Worm (Caenorhabditis elegans) whole organism, mixed stage, embryonic: ENCODE measurements around the gene srw-56.

ENCODE experiments used
- M03D4.4 ChIP-seq: sonication (generic microtip); optimal IDR thresholded peaks from 2 replicates; lab custom pipeline; 2017; ENCODE audit warnings: mild to moderate bottlenecking, missing genetic modification characterization, missing compliant biosample characterization
- bed-3 ChIP-seq: fragments of 200-800 bp; sonication (Bioruptor generic); optimal IDR thresholded peaks from 3 replicates; lab custom pipeline; 2018; ENCODE audit warnings: mild to moderate bottlenecking, missing genetic modification characterization, moderate library complexity, missing compliant biosample characterization
- blmp-1 ChIP-seq: fragments of 150-350 bp; optimal IDR thresholded peaks from 2 replicates; lab custom pipeline; 2014; ENCODE audit warnings: missing biosample characterization, missing genetic modification characterization
- ceh-39 ChIP-seq: fragments of 150-350 bp; optimal IDR thresholded peaks from 2 replicates; lab custom pipeline; 2014; ENCODE audit warnings: missing biosample characterization, missing genetic modification characterization
- ceh-43 ChIP-seq: fragments of 200-800 bp; sonication (Bioruptor generic); optimal IDR thresholded peaks from 2 replicates; lab custom pipeline; 2018; ENCODE audit warnings: mild to moderate bottlenecking, missing genetic modification characterization, moderate library complexity, missing compliant biosample characterization
- ceh-83 ChIP-seq: fragments of 200-800 bp; sonication (Bioruptor generic); optimal IDR thresholded peaks from 2 replicates; lab custom pipeline; 2018; ENCODE audit warnings: mild to moderate bottlenecking, missing genetic modification characterization, missing compliant biosample characterization
- cnd-1 ChIP-seq: fragments of 200-800 bp; sonication (Bioruptor generic); optimal IDR thresholded peaks from 2 replicates; lab custom pipeline; 2018; ENCODE audit warnings: mild to moderate bottlenecking, missing genetic modification characterization, missing compliant biosample characterization
- drap-1 ChIP-seq: fragments of 200-800 bp; sonication (Bioruptor generic); optimal IDR thresholded peaks from 3 replicates; lab custom pipeline; 2018; ENCODE audit warnings: mild to moderate bottlenecking, missing genetic modification characterization, missing compliant biosample characterization
- elt-1 ChIP-seq: sonication (generic microtip); optimal IDR thresholded peaks from 2 replicates; lab custom pipeline; 2017; ENCODE audit warnings: missing genetic modification characterization, mild to moderate bottlenecking, missing compliant biosample characterization, antibody characterized with exemption, moderate library complexity, borderline replicate concordance; ENCODE audit not compliant: insufficient read depth
- elt-3 ChIP-seq: fragments of 150-350 bp; optimal IDR thresholded peaks from 2 replicates; lab custom pipeline; 2014; ENCODE audit warnings: missing biosample characterization, missing genetic modification characterization
- flh-1 ChIP-seq: fragments of 200-800 bp; sonication (Bioruptor generic); optimal IDR thresholded peaks from 2 replicates; lab custom pipeline; 2018; ENCODE audit warnings: mild to moderate bottlenecking, missing genetic modification characterization, moderate library complexity, missing compliant biosample characterization
- ham-2 ChIP-seq: fragments of 200-800 bp; sonication (Bioruptor generic); optimal IDR thresholded peaks from 2 replicates; lab custom pipeline; 2018; ENCODE audit warnings: mild to moderate bottlenecking, missing genetic modification characterization, missing compliant biosample characterization
- hlh-1 ChIP-seq: fragments of 150-350 bp; optimal IDR thresholded peaks from 2 replicates; lab custom pipeline; 2014; ENCODE audit warnings: missing biosample characterization, missing genetic modification reagents, missing genetic modification characterization
- lin-13 ChIP-seq: fragments of 150-350 bp; optimal IDR thresholded peaks from 2 replicates; lab custom pipeline; 2014; ENCODE audit warnings: missing biosample characterization, missing genetic modification characterization
- lin-32 ChIP-seq: fragments of 200-800 bp; sonication (Bioruptor generic); optimal IDR thresholded peaks from 2 replicates; lab custom pipeline; 2018; ENCODE audit warnings: mild to moderate bottlenecking, missing genetic modification characterization, missing compliant biosample characterization
- lsy-2 ChIP-seq: fragments of 150-350 bp; optimal IDR thresholded peaks from 2 replicates; lab custom pipeline; 2014; ENCODE audit warnings: missing biosample characterization, missing genetic modification characterization
- mab-5 ChIP-seq: fragments of 150-350 bp; optimal IDR thresholded peaks from 2 replicates; lab custom pipeline; 2014; ENCODE audit warnings: missing biosample characterization, missing genetic modification characterization
- mep-1 ChIP-seq: fragments of 150-350 bp; optimal IDR thresholded peaks from 2 replicates; lab custom pipeline; 2017; ENCODE audit warnings: missing biosample characterization, missing genetic modification reagents, missing genetic modification characterization, inconsistent platforms
- mls-2 ChIP-seq: sonication (generic microtip); optimal IDR thresholded peaks from 2 replicates; lab custom pipeline; 2016; ENCODE audit warnings: mild to moderate bottlenecking, missing genetic modification characterization, moderate library complexity, missing compliant biosample characterization
- nhr-12 ChIP-seq: fragments of 150-350 bp; optimal IDR thresholded peaks from 2 replicates; lab custom pipeline; 2014; ENCODE audit warnings: missing biosample characterization, missing genetic modification characterization
- nhr-2 ChIP-seq: fragments of 150-350 bp; optimal IDR thresholded peaks from 2 replicates; lab custom pipeline; 2014; ENCODE audit warnings: missing biosample characterization, missing genetic modification characterization
- nhr-237 ChIP-seq: fragments of 150-350 bp; optimal IDR thresholded peaks from 2 replicates; lab custom pipeline; 2014; ENCODE audit warnings: missing biosample characterization, missing genetic modification characterization
- nhr-28 ChIP-seq: fragments of 150-350 bp; optimal IDR thresholded peaks from 2 replicates; lab custom pipeline; 2014; ENCODE audit warnings: missing biosample characterization, missing genetic modification characterization
- nhr-76 ChIP-seq: sonication (generic microtip); optimal IDR thresholded peaks from 2 replicates; lab custom pipeline; 2017; ENCODE audit warnings: missing biosample characterization, missing genetic modification characterization
- pha-4 ChIP-seq: fragments of 150-350 bp; optimal IDR thresholded peaks from 2 replicates; lab custom pipeline; 2018; ENCODE audit warnings: missing biosample characterization, missing genetic modification reagents, missing genetic modification characterization
- sem-2 ChIP-seq: fragments of 200-800 bp; sonication (Bioruptor generic); optimal IDR thresholded peaks from 2 replicates; lab custom pipeline; 2018; ENCODE audit warnings: mild to moderate bottlenecking, missing genetic modification characterization, missing compliant biosample characterization
- snpc-4 ChIP-seq: fragments of 150-350 bp; optimal IDR thresholded peaks from 2 replicates; lab custom pipeline; 2014; ENCODE audit warnings: missing biosample characterization, missing genetic modification characterization
- sptf-1 ChIP-seq: sonication (generic microtip); optimal IDR thresholded peaks from 2 replicates; lab custom pipeline; 2017; ENCODE audit warnings: mild to moderate bottlenecking, missing genetic modification characterization, moderate library complexity, missing compliant biosample characterization
- unc-120 ChIP-seq: sonication (generic microtip); optimal IDR thresholded peaks from 2 replicates; lab custom pipeline; 2017; ENCODE audit warnings: missing genetic modification characterization, missing compliant biosample characterization; ENCODE audit not compliant: poor library complexity, severe bottlenecking
- unc-39 ChIP-seq: fragments of 150-350 bp; optimal IDR thresholded peaks from 2 replicates; lab custom pipeline; 2014; ENCODE audit warnings: missing biosample characterization, missing genetic modification characterization
- unc-62 ChIP-seq: fragments of 150-350 bp; optimal IDR thresholded peaks from 2 replicates; lab custom pipeline; 2014; ENCODE audit warnings: missing biosample characterization, missing genetic modification reagents, missing genetic modification characterization
- ztf-11 ChIP-seq: fragments of 150-350 bp; optimal IDR thresholded peaks from 2 replicates; lab custom pipeline; 2014; ENCODE audit warnings: missing biosample characterization, missing genetic modification characterization

srw-56 gene

DNA sequence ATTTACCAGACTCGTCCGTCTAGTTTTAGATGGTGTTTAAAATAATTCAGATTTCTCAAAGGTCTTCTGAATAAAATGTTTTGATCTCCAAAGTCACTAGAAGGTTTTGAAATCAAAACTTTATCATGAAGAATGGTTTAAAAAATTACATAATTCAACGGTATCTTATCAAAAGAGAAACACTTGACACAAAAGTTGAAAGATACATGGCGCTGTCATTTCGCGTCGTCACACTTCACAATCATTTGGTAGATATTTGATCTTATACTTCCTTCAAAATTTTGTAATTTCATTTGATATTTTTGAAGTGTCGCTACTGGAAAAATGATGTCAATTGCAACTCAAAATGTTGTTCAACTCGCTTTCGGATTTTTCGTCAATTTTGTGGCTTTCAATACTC lies 4.4 kb upstream of the srw-56 start, which contains the start of gene F36G9.3:
F36G9.3 (plus strand) TSS at position 301 of the 400 bp plus-strand sequence.
- TF ChIP-seq lsy-2 (tag; lab: Kevin White, UChicago) (no peak), lin-32 (GFP tag; lab: Kevin White, UChicago) (no peak)

DNA sequence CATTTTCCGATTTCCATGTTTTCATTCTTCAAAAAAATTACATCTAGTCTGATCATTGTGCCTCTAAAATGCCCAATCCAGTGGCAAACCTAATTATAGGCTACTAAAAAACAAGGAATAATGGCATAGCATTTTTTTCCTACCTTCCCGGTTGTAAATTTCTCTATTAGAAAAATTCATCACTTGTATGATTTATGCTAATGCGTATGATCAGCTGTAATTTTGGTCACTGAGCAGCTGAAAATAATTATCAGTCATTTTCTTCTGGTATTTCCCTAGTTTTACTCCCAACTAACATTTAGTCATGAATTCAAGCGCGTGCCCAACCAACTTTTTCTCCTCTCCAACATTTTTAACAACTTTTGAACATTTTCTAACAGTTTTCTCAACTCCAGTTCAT lies 2.8 kb upstream of the srw-56 start, which contains the start of gene srh-186:
srh-186 (plus strand) TSS at position 301 of the 400 bp plus-strand sequence.
- TF ChIP-seq nhr-2 (tag; lab: Kevin White, UChicago) (no peak), blmp-1 (no peak), mab-5 (tag; lab: Kevin White, UChicago) (no peak), snpc-4 (tag; lab: Kevin White, UChicago) (no peak), mep-1 (tag; lab: Kevin White, UChicago) (no peak), unc-120 (tag; lab: Kevin White, UChicago) (no peak), elt-1 (tag; lab: Kevin White, UChicago) (no peak), pha-4 (no peak), unc-39 (tag; lab: Kevin White, UChicago) (no peak), lin-13 (no peak), sptf-1 (no peak), drap-1 (GFP tag; lab: Kevin White, UChicago) (no peak), nhr-12 (tag; lab: Kevin White, UChicago) (no peak), lin-32 (GFP tag; lab: Kevin White, UChicago) (no peak)
- TF ChIP-seq, all 35 proteins: peak for 0

DNA sequence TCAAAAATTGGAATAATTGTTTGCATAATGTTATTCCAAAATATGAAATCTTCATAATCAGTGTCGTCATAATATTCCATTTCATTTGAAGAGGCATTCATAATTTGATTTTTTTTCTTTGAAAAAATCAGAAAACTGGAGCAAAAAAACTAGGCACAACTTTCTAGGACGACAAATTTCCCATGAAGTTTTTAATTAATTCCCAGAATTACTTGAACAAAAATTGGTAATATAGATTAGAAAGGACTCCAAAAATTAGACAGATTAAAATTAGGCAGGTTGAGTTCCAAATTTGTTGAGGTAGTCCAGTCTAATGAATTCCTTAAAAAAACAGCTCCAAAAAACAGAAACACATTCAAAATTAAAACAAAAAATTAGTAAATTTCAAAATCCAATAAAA lies 2.3 kb upstream of the srw-56 start, which contains the start of gene srw-57:
srw-57 (minus strand) TSS at position 101 of the 400 bp plus-strand sequence.
- TF ChIP-seq unc-62 (no peak), mls-2 (tag; lab: Kevin White, UChicago) (no peak), sem-2 (GFP tag; lab: Kevin White, UChicago) (no peak), nhr-76 (tag; lab: Kevin White, UChicago) (no peak)

DNA sequence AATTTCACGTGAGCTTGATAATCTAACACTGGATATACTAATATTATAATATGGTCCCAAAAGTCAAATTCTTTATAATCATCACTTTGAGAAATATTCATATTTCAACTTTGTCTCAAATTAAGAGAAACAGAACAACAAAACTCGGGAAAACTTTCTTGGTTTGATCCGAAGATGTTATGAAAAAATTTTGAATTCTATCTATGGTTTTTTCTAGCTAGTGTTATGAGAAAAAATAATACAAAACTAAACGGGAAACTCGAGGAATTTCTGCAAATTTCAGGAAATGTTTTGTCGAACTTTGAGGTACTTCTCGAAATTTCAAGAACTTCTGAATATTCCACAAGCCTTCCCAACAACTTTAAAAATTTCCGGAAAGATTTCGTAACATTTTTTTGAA lies 1.8 kb downstream of the srw-56 start, which contains the start of gene srw-59:
srw-59 (minus strand) TSS at position 101 of the 400 bp plus-strand sequence.
- no peak for TF ChIP-seq blmp-1
- no peak for TF ChIP-seq mep-1 (tag; lab: Kevin White, UChicago)
- TF ChIP-seq snpc-4 (tag; lab: Kevin White, UChicago): no peak
- TF ChIP-seq ham-2 (GFP tag; lab: Kevin White, UChicago): no peak
- TF ChIP-seq unc-39 (tag; lab: Kevin White, UChicago): no peak
- TF ChIP-seq hlh-1: no peak
- TF ChIP-seq cnd-1 (tag; lab: Kevin White, UChicago): no peak
- TF ChIP-seq nhr-76 (tag; lab: Kevin White, UChicago): no peak
- TF ChIP-seq ztf-11 (tag; lab: Kevin White, UChicago): no peak
- no peak for TF ChIP-seq pha-4
- TF ChIP-seq bed-3 (GFP tag; lab: Kevin White, UChicago): no peak
- TF ChIP-seq unc-62: no peak

DNA sequence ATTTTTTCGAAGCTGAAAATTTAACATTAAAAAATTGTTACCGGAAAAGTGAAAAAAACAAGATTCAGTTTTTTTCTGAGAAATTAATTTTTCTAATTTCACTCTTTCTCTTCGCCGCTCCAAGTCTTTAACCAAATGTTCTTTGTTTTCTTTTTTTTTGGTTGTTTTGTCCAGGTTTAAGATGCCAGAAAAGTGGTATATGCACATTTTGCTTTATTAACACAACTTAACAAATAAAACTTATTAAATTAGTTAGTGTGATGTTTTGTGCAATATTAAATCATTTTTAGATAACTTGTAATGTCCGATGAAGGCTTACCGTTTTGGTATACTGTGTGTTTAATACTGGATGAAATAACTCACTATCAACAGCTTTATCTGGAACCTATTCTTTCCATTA lies 9.5 kb downstream of the srw-56 start, which contains the start of gene srw-53:
srw-53 (plus strand) TSS at position 301 of the 400 bp plus-strand sequence.
- TF ChIP-seq sem-2 (GFP tag; lab: Kevin White, UChicago) (no peak), blmp-1 (no peak), nhr-12 (tag; lab: Kevin White, UChicago) (no peak), ceh-39 (tag; lab: Kevin White, UChicago) (no peak), elt-1 (tag; lab: Kevin White, UChicago) (no peak)
- TF ChIP-seq, all 35 proteins: peak for 0

DNA sequence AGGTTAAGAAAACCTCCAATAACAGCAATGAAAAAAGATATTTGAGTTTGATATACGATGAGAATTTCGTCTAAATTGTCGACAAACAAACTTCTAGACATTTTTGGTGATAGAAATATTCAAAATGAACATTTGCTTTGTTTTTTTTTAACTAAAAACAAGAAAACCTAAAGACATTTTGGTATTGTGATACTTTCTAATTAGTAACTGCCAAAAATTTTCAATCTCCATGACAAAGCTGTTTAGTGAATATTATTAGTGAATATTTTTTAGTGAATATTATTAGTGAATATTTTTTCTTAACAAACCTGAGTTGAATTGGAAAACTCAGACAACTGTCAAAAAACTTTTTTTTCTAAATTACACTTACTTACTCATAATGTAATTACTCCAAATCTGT lies 12.4 kb downstream of the srw-56 start, which contains the start of gene srw-55:
srw-55 (minus strand) TSS at position 101 of the 400 bp plus-strand sequence.
- TF ChIP-seq M03D4.4 (tag; lab: Kevin White, UChicago) (no peak), nhr-237 (no peak), flh-1 (GFP tag; lab: Kevin White, UChicago) (no peak), lin-13 (no peak), blmp-1 (no peak), elt-3 (tag; lab: Kevin White, UChicago) (no peak), mep-1 (tag; lab: Kevin White, UChicago) (no peak), ceh-43 (no peak), pha-4 (no peak), nhr-2 (tag; lab: Kevin White, UChicago) (no peak), ceh-83 (GFP tag; lab: Kevin White, UChicago) (no peak), lsy-2 (tag; lab: Kevin White, UChicago) (no peak), lin-32 (GFP tag; lab: Kevin White, UChicago) (no peak), ham-2 (GFP tag; lab: Kevin White, UChicago) (no peak), unc-120 (tag; lab: Kevin White, UChicago) (no peak), hlh-1 (no peak), nhr-28 (no peak), mab-5 (tag; lab: Kevin White, UChicago) (no peak)
- TF ChIP-seq, all 35 proteins: peak for 0
